Fruit fly (Drosophila melanogaster) whole organism: ENCODE results near the gene Cp7Fc.

Source experiments
- CG8478 ChIP-seq: fragments of >200 bp; optimal IDR thresholded peaks from 2 replicates; lab custom pipeline; 2018; ENCODE audit warnings: inconsistent platforms
- pan ChIP-seq: fragments of >200 bp; optimal IDR thresholded peaks from 2 replicates; lab custom pipeline; 2017
- psq ChIP-seq: fragments of >200 bp; optimal IDR thresholded peaks from 2 replicates; lab custom pipeline; 2017
- usp ChIP-seq: fragments of >200 bp; optimal IDR thresholded peaks from 2 replicates; lab custom pipeline; 2017; ENCODE audit warnings: missing biosample characterization, missing genetic modification characterization, mixed read lengths

- TF ChIP-seq usp (no peak), pan (lab: Kevin White, UChicago) (no peak), CG8478 (lab: Kevin White, UChicago) (no peak), psq (lab: Kevin White, UChicago) (no peak)
These were observed 1.3 kb upstream of the Cp7Fc start for dm6 chrX:8475657-8476056.
